Fruit fly (Drosophila melanogaster): ENCODE measurements around the gene Xport-A.

Gene Xport-A

DNA sequence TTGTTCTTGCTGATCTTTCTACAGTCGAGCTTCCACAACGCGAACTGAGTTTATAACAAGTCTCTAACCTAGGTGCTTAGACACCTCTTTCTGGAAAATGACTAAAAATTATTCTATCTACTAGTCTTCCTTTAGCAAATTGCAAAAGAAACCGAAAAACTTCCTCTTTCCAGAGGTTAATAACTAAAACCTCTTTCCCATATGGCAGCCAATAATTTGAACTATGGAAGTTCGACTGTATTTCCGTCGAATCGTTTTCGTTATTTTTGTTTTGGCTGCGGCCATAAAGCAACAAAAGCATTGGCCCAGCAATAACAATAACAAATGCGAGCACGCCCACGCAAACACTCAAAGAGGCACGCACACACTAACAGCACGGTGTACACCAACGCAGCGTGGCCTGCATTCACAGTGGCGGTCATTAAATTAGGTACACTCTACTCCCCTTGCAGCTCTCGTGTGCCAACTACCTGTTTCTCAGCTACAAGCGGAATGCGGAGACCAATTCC is 34.7 kb downstream of the Xport-A start (continued):
- TF ChIP-seq Mes4 (GFP tag; optimal IDR thresholded peaks at IDR 0.05) (no peak), cwo (GFP tag; optimal IDR thresholded peaks at IDR 0.05) (peak; percentile 56), kni (GFP tag; optimal IDR thresholded peaks at IDR 0.05) (peak; percentile 65), Hr3 (GFP tag; optimal IDR thresholded peaks at IDR 0.05) (peak; percentile 23), ssp (GFP tag; IDR thresholded peaks at IDR 0.05) (0 out of 2 replicates have a peak, but pooled peaks have one; percentile 10), Ada2b (GFP tag; IDR thresholded peaks at IDR 0.05) (peak; percentile 27; the same call in 1 of the 2 replicates), CG17186 (GFP tag; optimal IDR thresholded peaks at IDR 0.05) (peak; percentile 14), CG12236 (GFP tag; optimal IDR thresholded peaks at IDR 0.05) (no peak), CG43689 (GFP tag; IDR thresholded peaks at IDR 0.05) (no peak), BtbVII (GFP tag; optimal IDR thresholded peaks at IDR 0.05) (peak; percentile 77), CG6689 (GFP tag; IDR thresholded peaks at IDR 0.05) (peak; percentile 49), CG12391 (tag; optimal IDR thresholded peaks at IDR 0.05) (peak; percentile 64), CG2129 (GFP tag; IDR thresholded peaks at IDR 0.05; ENCODE audit: partially characterized antibody) (no peak), Rfx (GFP tag; IDR thresholded peaks at IDR 0.05) (peak; percentile 58), ash1 (GFP tag; optimal IDR thresholded peaks at IDR 0.05) (no peak), CG31441 (GFP tag; IDR thresholded peaks at IDR 0.05) (peak; percentile 60), CG2199 (GFP tag; IDR thresholded peaks at IDR 0.05) (0 out of 3 replicates have a peak, but pooled peaks have one; percentile 52), sc (optimal IDR thresholded peaks at IDR 0.05) (no peak), sc (GFP tag; optimal IDR thresholded peaks at IDR 0.05) (no peak), CG2202 (tag; optimal IDR thresholded peaks at IDR 0.05) (no peak), sens-2 (GFP tag; IDR thresholded peaks at IDR 0.05) (no peak), Abd-B (GFP tag; optimal IDR thresholded peaks at IDR 0.05) (peak; percentile 40), gce (GFP tag; IDR thresholded peaks at IDR 0.05) (peak; percentile 46; the same call in 1 of the 3 replicates), CG4854 (GFP tag; optimal IDR thresholded peaks at IDR 0.05) (peak; percentile 22), Ptx1 (GFP tag; IDR thresholded peaks at IDR 0.05) (peak; percentile 55), Pdp1 (GFP tag; optimal IDR thresholded peaks at IDR 0.05) (peak in 1 of 2 experiments; percentile 35), CG34224 (GFP tag; IDR thresholded peaks at IDR 0.05; ENCODE audit: partially characterized antibody) (0 out of 3 replicates have a peak, but pooled peaks have one; percentile 16), dimm (GFP tag; IDR thresholded peaks at IDR 0.05) (no peak), CG9932 (GFP tag; IDR thresholded peaks at IDR 0.05) (peak; percentile 22; the same call in 1 of the 2 replicates), Dref (GFP tag; IDR thresholded peaks at IDR 0.05) (no peak), GATAe (GFP tag; conservative IDR thresholded peaks at IDR 0.05) (0 out of 2 replicates have a peak, but pooled peaks have one; percentile 12), Hr39 (optimal IDR thresholded peaks at IDR 0.05) (no peak), nmo (GFP tag; optimal IDR thresholded peaks at IDR 0.05) (peak; percentile 46), twi (tag; optimal IDR thresholded peaks at IDR 0.05) (peak; percentile 46), CG4360 (GFP tag; IDR thresholded peaks at IDR 0.05) (peak; percentile 62), chif (GFP tag; optimal IDR thresholded peaks at IDR 0.05) (peak; percentile 13 to 24), hbn (GFP tag; IDR thresholded peaks at IDR 0.05; ENCODE audit: partially characterized antibody) (no peak), ci (GFP tag; IDR thresholded peaks at IDR 0.05) (0 out of 3 replicates have a peak, but pooled peaks have one; percentile 29), CG8290 (GFP tag; optimal IDR thresholded peaks at IDR 0.05) (no peak), CG8290 (tag; optimal IDR thresholded peaks at IDR 0.05) (no peak), bab2 (GFP tag; optimal IDR thresholded peaks at IDR 0.05) (peak; percentile 29), MBD-R2 (GFP tag; IDR thresholded peaks at IDR 0.05) (no peak; the same call in 1 of the 2 replicates), CG31388 (GFP tag; optimal IDR thresholded peaks at IDR 0.05) (no peak), lilli (GFP tag; optimal IDR thresholded peaks at IDR 0.05) (peak; percentile 66), jing (GFP tag; optimal IDR thresholded peaks at IDR 0.05) (no peak), CG1529 (GFP tag; optimal IDR thresholded peaks at IDR 0.05) (no peak), mld (GFP tag; IDR thresholded peaks at IDR 0.05; ENCODE audit: partially characterized antibody) (no peak), zf30C (GFP tag; optimal IDR thresholded peaks at IDR 0.05) (no peak), gt (GFP tag; IDR thresholded peaks at IDR 0.05) (no peak), Six4 (GFP tag; optimal IDR thresholded peaks at IDR 0.05) (no peak), chinmo (GFP tag; IDR thresholded peaks at IDR 0.05; ENCODE audit: partially characterized antibody) (peak; percentile 90)

All from whole organism, embryonic.